Fruit fly (Drosophila melanogaster): Measurements from ENCODE around the gene Mulk.

Gene Mulk

DNA sequence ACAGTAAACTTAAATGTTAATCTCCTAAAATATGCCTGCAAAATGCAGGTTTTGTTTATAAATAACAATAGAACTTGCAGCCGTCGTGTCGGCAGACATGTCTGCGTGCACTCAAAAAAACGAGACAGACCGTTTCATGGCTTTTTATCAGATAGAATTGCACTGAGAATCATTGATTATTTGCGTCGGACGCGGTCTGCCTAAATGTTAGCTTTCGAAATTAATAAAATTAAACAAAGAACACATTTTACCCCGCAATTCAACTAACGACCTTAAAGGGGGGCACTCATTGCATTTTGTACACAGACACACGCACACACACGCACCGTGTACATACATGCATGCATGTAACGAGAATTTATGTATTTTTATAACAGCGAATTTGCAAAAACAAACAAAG, 7.0 kb downstream of the Mulk start (continued):
- TF ChIP-seq btn (GFP tag; optimal IDR thresholded peaks at IDR 0.05) (peak; percentile 17), CG11695 (GFP tag; IDR thresholded peaks at IDR 0.05) (no peak), CG6791 (GFP tag; IDR thresholded peaks at IDR 0.05; ENCODE audit: partially characterized antibody) (no peak), lov (optimal IDR thresholded peaks at IDR 0.05) (no peak), lov (GFP tag; IDR thresholded peaks at IDR 0.05) (0 out of 3 replicates have a peak, but pooled peaks have one; percentile 21), cwo (GFP tag; optimal IDR thresholded peaks at IDR 0.05) (no peak), sima (GFP tag; optimal IDR thresholded peaks at IDR 0.05) (peak; percentile 12), CG5245 (GFP tag; optimal IDR thresholded peaks at IDR 0.05) (peak; percentile 10), tup (GFP tag; optimal IDR thresholded peaks at IDR 0.05) (no peak), tx (GFP tag; optimal IDR thresholded peaks at IDR 0.05) (no peak), ab (GFP tag; optimal IDR thresholded peaks at IDR 0.05) (no peak), CG34422 (GFP tag; IDR thresholded peaks at IDR 0.05) (peak; percentile 46; the same call in 1 of the 3 replicates), vvl (GFP tag; IDR thresholded peaks at IDR 0.05) (no peak), CG10959 (GFP tag; IDR thresholded peaks at IDR 0.05) (no peak), bsh (GFP tag; optimal IDR thresholded peaks at IDR 0.05) (peak; percentile 9 to 22), p53 (GFP tag; optimal IDR thresholded peaks at IDR 0.05) (peak; percentile 11), CG8089 (GFP tag; optimal IDR thresholded peaks at IDR 0.05) (no peak), Optix (GFP tag; IDR thresholded peaks at IDR 0.05) (no peak), CG9727 (GFP tag; optimal IDR thresholded peaks at IDR 0.05) (no peak), onecut (GFP tag; IDR thresholded peaks at IDR 0.05) (no peak), gsb-n (tag; optimal IDR thresholded peaks at IDR 0.05) (no peak), CG17361 (GFP tag; IDR thresholded peaks at IDR 0.05) (peak; percentile 30; the same call in 1 of the 3 replicates), br (optimal IDR thresholded peaks at IDR 0.05) (no peak), CG6854 (GFP tag; optimal IDR thresholded peaks at IDR 0.05) (no peak), CG18262 (tag; optimal IDR thresholded peaks at IDR 0.05) (peak; percentile 20), cad (GFP tag; optimal IDR thresholded peaks at IDR 0.05) (no peak), dpn (GFP tag; optimal IDR thresholded peaks at IDR 0.05) (peak; percentile 5 to 22), CG1603 (tag; optimal IDR thresholded peaks at IDR 0.05) (peak; percentile 65), pfk (GFP tag; optimal IDR thresholded peaks at IDR 0.05) (no peak), Side (GFP tag; optimal IDR thresholded peaks at IDR 0.05) (peak; percentile 39), CG6175 (GFP tag; IDR thresholded peaks at IDR 0.05) (no peak), stwl (tag; optimal IDR thresholded peaks at IDR 0.05) (no peak), Trl (optimal IDR thresholded peaks at IDR 0.05) (no peak), Trl (GFP tag; optimal IDR thresholded peaks at IDR 0.05) (peak; percentile 20), sna (GFP tag; IDR thresholded peaks at IDR 0.05; ENCODE audit: partially characterized antibody) (no peak), HLH3B (GFP tag; IDR thresholded peaks at IDR 0.05) (no peak), shn (GFP tag; optimal IDR thresholded peaks at IDR 0.05) (peak; percentile 10), mam (GFP tag; optimal IDR thresholded peaks at IDR 0.05) (no peak), seq (GFP tag; IDR thresholded peaks at IDR 0.05) (no peak), CG17328 (GFP tag; IDR thresholded peaks at IDR 0.05) (peak; percentile 59), CG4820 (GFP tag; optimal IDR thresholded peaks at IDR 0.05) (peak; percentile 25), zfh1 (GFP tag; IDR thresholded peaks at IDR 0.05) (peak; percentile 62), HHEX (GFP tag; optimal IDR thresholded peaks at IDR 0.05) (no peak), CG2202 (tag; optimal IDR thresholded peaks at IDR 0.05) (no peak), Six4 (GFP tag; optimal IDR thresholded peaks at IDR 0.05) (no peak), Kr (GFP tag; optimal IDR thresholded peaks at IDR 0.05) (no peak), ro (GFP tag; IDR thresholded peaks at IDR 0.05) (no peak), corto (GFP tag; optimal IDR thresholded peaks at IDR 0.05) (no peak), Xrp1 (GFP tag; IDR thresholded peaks at IDR 0.05) (peak; percentile 14; the same call in 1 of the 2 replicates), jing (GFP tag; optimal IDR thresholded peaks at IDR 0.05) (no peak), ken (GFP tag; IDR thresholded peaks at IDR 0.05) (0 out of 3 replicates have a peak, but pooled peaks have one; percentile 46), Gsc (GFP tag; IDR thresholded peaks at IDR 0.05) (no peak), CG11093 (GFP tag; IDR thresholded peaks at IDR 0.05) (0 out of 3 replicates have a peak, but pooled peaks have one; percentile 43)

Measured in whole organism, embryonic.